Worm (Caenorhabditis elegans) whole organism, midembryonic: ENCODE data around the gene smap-1.

Source experiments
- T22C8.4 ChIP-seq: fragments of 200-800 bp; sonication (Bioruptor generic); IDR thresholded peaks from 2 replicates; pipeline ENCODE4 v1.3.6; 2022; ENCODE audit warnings: missing genetic modification characterization, missing compliant biosample characterization
- cog-1 ChIP-seq: sonication (generic microtip); optimal IDR thresholded peaks from 2 replicates; lab custom pipeline; 2016; ENCODE audit warnings: missing genetic modification characterization, missing compliant biosample characterization
- flt-1 ChIP-seq: fragments of 200-800 bp; sonication (Bioruptor generic); IDR thresholded peaks from 2 replicates; pipeline ENCODE4 v1.3.6; 2022; ENCODE audit warnings: missing genetic modification characterization, missing compliant biosample characterization
- klf-2 ChIP-seq: fragments of 200-800 bp; sonication (Bioruptor generic); conservative IDR thresholded peaks from 2 replicates; pipeline ENCODE4 v1.3.6; 2022; ENCODE audit warnings: missing genetic modification reagents, missing genetic modification characterization, missing compliant biosample characterization
- med-1 ChIP-seq: sonication (generic microtip); optimal IDR thresholded peaks from 2 replicates; lab custom pipeline; 2017; ENCODE audit warnings: missing genetic modification characterization, mild to moderate bottlenecking, missing compliant biosample characterization, antibody characterized with exemption, missing genetic modification reagents; ENCODE audit not compliant: insufficient read depth
- ref-1 ChIP-seq: fragments of 200-800 bp; sonication (Bioruptor generic); conservative IDR thresholded peaks from 2 replicates; pipeline ENCODE4 v1.3.6; 2022; ENCODE audit warnings: missing genetic modification reagents, missing genetic modification characterization, missing compliant biosample characterization
- tab-1 ChIP-seq: fragments of 200-800 bp; sonication (Bioruptor generic); IDR thresholded peaks from 2 replicates; pipeline ENCODE4 v1.3.6; 2022; ENCODE audit warnings: missing genetic modification characterization, missing compliant biosample characterization
- ztf-23 ChIP-seq: fragments of 200-800 bp; sonication (Bioruptor generic); IDR thresholded peaks from 2 replicates; pipeline ENCODE4 v1.3.6; 2022; ENCODE audit warnings: missing genetic modification reagents, missing genetic modification characterization, missing compliant biosample characterization
- ztf-29 ChIP-seq: fragments of 200-800 bp; sonication (Bioruptor generic); IDR thresholded peaks from 2 replicates; pipeline ENCODE4 v1.3.6; 2022; ENCODE audit warnings: missing genetic modification reagents, missing genetic modification characterization, missing compliant biosample characterization

DNA sequence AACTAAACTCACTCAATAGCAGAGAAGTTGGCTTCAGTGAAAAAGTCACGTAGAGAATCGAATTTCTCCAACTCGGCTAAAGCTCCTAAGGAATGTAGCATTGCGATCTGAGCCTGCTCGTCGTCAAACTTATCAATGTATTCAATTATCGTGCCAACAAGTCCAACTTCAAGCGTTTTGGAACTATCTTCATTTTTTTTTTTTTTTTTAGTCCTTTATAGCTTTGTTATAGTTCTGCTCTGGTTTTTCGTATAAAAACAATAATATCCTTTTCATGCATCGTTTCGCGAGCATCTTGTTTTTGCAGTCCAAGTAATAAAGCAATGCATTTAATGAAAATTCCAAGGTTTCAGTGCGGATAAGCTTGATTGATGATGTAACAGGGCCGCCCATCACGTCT, 50.5 kb downstream of the smap-1 start, which contains the start of gene Y39A1A.31:
- TF ChIP-seq cog-1 (tag; lab: Kevin White, UChicago) = no peak
- no peak for TF ChIP-seq tab-1 (GFP tag; lab: Robert Waterston, UW)
- no peak for TF ChIP-seq flt-1 (GFP tag; lab: Robert Waterston, UW)
- no peak for TF ChIP-seq med-1 (GFP tag; lab: Kevin White, UChicago)
- TF ChIP-seq ztf-29 (GFP tag; lab: Robert Waterston, UW) = no peak
- TF ChIP-seq ztf-23 = no peak
- TF ChIP-seq T22C8.4 (GFP tag; lab: Robert Waterston, UW) = no peak
- no peak for TF ChIP-seq ref-1 (GFP tag; lab: Robert Waterston, UW)
- TF ChIP-seq klf-2 (GFP tag; lab: Robert Waterston, UW) = no peak
